Fruit fly (Drosophila melanogaster): ENCODE measurements around the gene pkaap.

Gene pkaap

DNA sequence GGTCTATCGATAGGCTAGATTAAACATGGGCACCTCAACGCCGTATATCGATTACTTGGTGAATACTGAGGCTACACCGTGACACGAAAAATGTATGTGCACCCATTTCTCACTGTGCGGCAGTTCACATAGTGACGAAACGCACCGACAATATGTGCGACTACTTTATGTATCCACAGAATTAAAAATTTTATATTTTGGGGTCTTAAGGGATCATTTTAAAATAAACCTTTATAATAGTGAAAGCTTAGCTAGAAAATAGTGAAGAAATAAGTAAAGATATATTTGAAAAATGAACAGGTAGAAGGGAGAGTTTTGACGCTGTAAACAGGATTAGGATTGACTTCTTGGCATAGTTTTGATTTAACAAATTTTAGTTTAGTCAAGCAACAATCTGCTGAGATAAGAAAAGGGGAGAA is 41.0 kb downstream of the pkaap start, which contains the start of gene mRpL4 (continued):
- TF ChIP-seq Sox15 (GFP tag; optimal IDR thresholded peaks at IDR 0.05) (peak; percentile 1), ss (GFP tag; optimal IDR thresholded peaks at IDR 0.05) (no peak), dsx (GFP tag; optimal IDR thresholded peaks at IDR 0.05; ENCODE audit: poor library complexity, severe bottlenecking) (no peak), topi (GFP tag; optimal IDR thresholded peaks at IDR 0.05) (no peak), Eip78C (GFP tag) (no peak), Smox (GFP tag; optimal IDR thresholded peaks at IDR 0.05) (no peak), CG11902 (GFP tag; optimal IDR thresholded peaks at IDR 0.05) (no peak), salr (GFP tag; optimal IDR thresholded peaks at IDR 0.05) (no peak), Lpt (GFP tag; optimal IDR thresholded peaks at IDR 0.05) (no peak), CG7368 (GFP tag; optimal IDR thresholded peaks at IDR 0.05) (no peak), CG32006 (GFP tag; optimal IDR thresholded peaks at IDR 0.05) (no peak), Blimp-1 (GFP tag; optimal IDR thresholded peaks at IDR 0.05) (no peak), Gug (GFP tag; IDR thresholded peaks at IDR 0.05) (no peak; the same call in 1 of the 2 replicates), CG11294 (GFP tag; IDR thresholded peaks at IDR 0.05) (no peak), CG8119 (GFP tag; IDR thresholded peaks at IDR 0.05) (no peak), Sox14 (GFP tag; optimal IDR thresholded peaks at IDR 0.05) (no peak), CG10631 (GFP tag; optimal IDR thresholded peaks at IDR 0.05) (peak; percentile 56), CG11762 (GFP tag; optimal IDR thresholded peaks at IDR 0.05; ENCODE audit: insufficient read depth) (no peak), vri (GFP tag; optimal IDR thresholded peaks at IDR 0.05) (no peak), CG16779 (tag; optimal IDR thresholded peaks at IDR 0.05) (no peak), svp (GFP tag) (no peak), CG6792 (GFP tag; optimal IDR thresholded peaks at IDR 0.05) (peak; percentile 45), CG10669 (GFP tag; optimal IDR thresholded peaks at IDR 0.05) (no peak), spab (GFP tag; optimal IDR thresholded peaks at IDR 0.05) (no peak), CG8632 (GFP tag; optimal IDR thresholded peaks at IDR 0.05) (no peak), CG1621 (tag; optimal IDR thresholded peaks at IDR 0.05) (peak; percentile 52), CG8319 (GFP tag; optimal IDR thresholded peaks at IDR 0.05) (peak; percentile 21)

DNA sequence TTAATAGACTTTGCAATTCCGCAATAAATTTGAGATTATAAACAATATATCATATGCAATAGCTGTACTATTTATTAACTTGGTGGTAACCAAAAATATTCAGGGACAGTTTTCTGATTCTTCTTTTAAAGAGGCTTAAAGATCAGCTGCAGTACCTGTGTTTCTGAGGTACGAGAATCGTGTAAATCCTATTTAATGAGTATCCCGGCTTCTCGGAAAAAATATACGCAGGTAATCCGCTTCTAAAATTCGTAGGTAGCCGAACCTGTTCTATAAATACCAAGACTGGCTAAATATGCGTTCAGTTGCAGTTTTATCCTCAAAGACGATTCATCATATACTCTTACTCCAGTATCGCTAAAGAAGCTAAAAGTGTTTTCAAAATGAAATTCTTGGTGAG is 41.5 kb downstream of the pkaap start, which contains the start of gene CG4440:
Gene CG4440 (plus strand): TSS at position 301 of the 400 bp plus-strand sequence.
- TF ChIP-seq OdsH (GFP tag; optimal IDR thresholded peaks at IDR 0.05) (no peak), pdm3 (GFP tag; optimal IDR thresholded peaks at IDR 0.05) (no peak), Met (GFP tag; optimal IDR thresholded peaks at IDR 0.05) (no peak), spab (GFP tag; optimal IDR thresholded peaks at IDR 0.05) (no peak), CG3919 (GFP tag; optimal IDR thresholded peaks at IDR 0.05) (no peak), cyc (GFP tag; optimal IDR thresholded peaks at IDR 0.05) (no peak), fkh (GFP tag; optimal IDR thresholded peaks at IDR 0.05) (no peak), salr (GFP tag; optimal IDR thresholded peaks at IDR 0.05) (no peak), CG4318 (GFP tag; optimal IDR thresholded peaks at IDR 0.05) (no peak), ss (GFP tag; optimal IDR thresholded peaks at IDR 0.05) (no peak), Eip75B (GFP tag; optimal IDR thresholded peaks at IDR 0.05) (no peak), CG31627 (GFP tag; optimal IDR thresholded peaks at IDR 0.05) (no peak), Smox (GFP tag; optimal IDR thresholded peaks at IDR 0.05) (no peak), fd59A (GFP tag; optimal IDR thresholded peaks at IDR 0.05) (no peak)

DNA sequence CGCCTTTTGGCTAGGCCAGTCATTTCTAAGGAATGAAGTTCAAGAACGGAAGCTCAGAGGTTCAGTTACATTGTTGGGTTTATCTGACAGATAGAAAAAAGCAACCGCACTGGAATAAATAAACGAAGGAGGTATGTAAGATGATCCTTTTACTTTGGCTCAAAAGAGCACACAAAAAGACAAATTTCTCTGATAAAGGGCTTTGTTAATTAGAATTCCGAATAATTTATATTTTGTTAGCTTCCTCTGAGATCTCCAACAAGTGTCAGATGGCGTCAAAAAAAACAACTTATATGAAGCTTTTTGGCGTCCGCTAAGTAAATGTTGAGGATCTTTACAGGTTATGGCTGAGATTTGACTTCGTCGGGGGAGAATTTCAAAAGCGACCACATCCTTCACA is 49.7 kb downstream of the pkaap start, which contains the start of gene CG31817:
Gene CG31817 (minus strand): TSS at position 101 of the 400 bp plus-strand sequence.
- TF ChIP-seq CG4318 (GFP tag; optimal IDR thresholded peaks at IDR 0.05) (no peak), Eip93F (GFP tag; optimal IDR thresholded peaks at IDR 0.05) (no peak), Smox (GFP tag; optimal IDR thresholded peaks at IDR 0.05) (no peak)
